Fruit fly (Drosophila melanogaster) whole organism, pupa: Measurements from ENCODE around the gene CG5342.

Experiments
- CG10348 ChIP-seq: fragments of 200-800 bp; sonication (Bioruptor generic); IDR thresholded peaks from 2 replicates; pipeline ENCODE4 v1.3.6; 2022; ENCODE audit warnings: missing biosample characterization, missing genetic modification characterization
- CG13204 ChIP-seq: fragments of 200-800 bp; sonication (Bioruptor generic); optimal IDR thresholded peaks from 2 replicates; lab custom pipeline; 2018; ENCODE audit warnings: missing biosample characterization, mild to moderate bottlenecking, missing genetic modification characterization, moderate library complexity
- CG14655 ChIP-seq: fragments of 200-800 bp; sonication (Bioruptor generic); optimal IDR thresholded peaks from 3 replicates; lab custom pipeline; 2017; ENCODE audit warnings: mild to moderate bottlenecking, missing biosample characterization, missing genetic modification reagents, missing genetic modification characterization
- CG17806 ChIP-seq: fragments of 200-800 bp; sonication (Bioruptor generic); optimal IDR thresholded peaks from 2 replicates; lab custom pipeline; 2018; ENCODE audit warnings: missing biosample characterization, mild to moderate bottlenecking, missing genetic modification characterization, moderate library complexity
- CG32121 ChIP-seq: fragments of 200-800 bp; sonication (Bioruptor generic); IDR thresholded peaks from 2 replicates; pipeline ENCODE4 v1.3.6; 2022; ENCODE audit warnings: missing biosample characterization, missing genetic modification characterization
- CG34367 ChIP-seq: fragments of 200-800 bp; sonication (Bioruptor generic); optimal IDR thresholded peaks from 2 replicates; lab custom pipeline; 2018; ENCODE audit warnings: missing biosample characterization, mild to moderate bottlenecking, missing genetic modification characterization
- CG8159 ChIP-seq: fragments of 200-800 bp; sonication (Bioruptor generic); optimal IDR thresholded peaks from 3 replicates; lab custom pipeline; 2018; ENCODE audit warnings: missing biosample characterization, mild to moderate bottlenecking, missing genetic modification characterization, moderate library complexity
- CG8301 ChIP-seq: fragments of 200-800 bp; sonication (Bioruptor generic); optimal IDR thresholded peaks from 2 replicates; lab custom pipeline; 2018; ENCODE audit warnings: missing biosample characterization, mild to moderate bottlenecking, missing genetic modification characterization
- D1 ChIP-seq: fragments of 200-800 bp; sonication (Bioruptor generic); optimal IDR thresholded peaks from 2 replicates; lab custom pipeline; 2018; ENCODE audit warnings: missing biosample characterization, mild to moderate bottlenecking, missing genetic modification characterization, moderate library complexity
- EcR ChIP-seq: fragments of 200-800 bp; sonication (Bioruptor generic); optimal IDR thresholded peaks from 3 replicates; lab custom pipeline; 2019; ENCODE audit warnings: missing biosample characterization, missing genetic modification characterization, mild to moderate bottlenecking, moderate library complexity, missing genetic modification reagents
- Pif1B ChIP-seq: fragments of 200-800 bp; sonication (Bioruptor generic); optimal IDR thresholded peaks from 3 replicates; lab custom pipeline; 2016; ENCODE audit warnings: missing biosample characterization, missing genetic modification characterization
- fd96Ca ChIP-seq: fragments of 200-800 bp; sonication (Bioruptor generic); IDR thresholded peaks from 3 replicates; pipeline ENCODE4 v1.3.6; 2022; ENCODE audit warnings: missing biosample characterization, missing genetic modification characterization

DNA sequence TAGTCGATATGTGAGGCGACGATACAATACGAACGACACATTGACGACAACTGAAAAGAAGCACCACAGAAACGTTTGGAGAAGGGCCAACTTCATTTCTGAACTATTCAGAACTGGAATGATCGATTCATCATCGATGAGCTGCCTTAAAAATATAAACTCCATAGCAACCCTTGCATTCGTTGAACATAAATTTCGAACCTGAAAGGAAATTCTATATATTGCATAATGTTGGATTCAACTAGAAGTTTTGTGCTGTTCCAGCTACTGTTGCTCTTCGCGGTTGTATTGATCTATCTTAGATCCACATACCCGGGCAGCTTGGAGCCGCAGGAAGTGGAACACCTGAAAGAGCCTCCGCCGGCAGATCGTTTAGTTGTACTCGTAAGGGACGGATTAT, at the start of gene CG5342, which contains the start of gene CG6790:
- TF ChIP-seq CG13204 (GFP tag; lab: Kevin White, UChicago): no peak
- no peak for TF ChIP-seq CG34367 (tag; lab: Kevin White, UChicago)
- no peak for TF ChIP-seq CG10348 (GFP tag; lab: Robert Waterston, UW)
- no peak for TF ChIP-seq Pif1B (GFP tag; lab: Kevin White, UChicago)
- no peak for TF ChIP-seq CG8159 (tag; lab: Kevin White, UChicago)
- TF ChIP-seq CG14655: no peak
- TF ChIP-seq CG8301: no peak
- no peak for TF ChIP-seq EcR
- no peak for TF ChIP-seq D1 (tag; lab: Kevin White, UChicago)
- TF ChIP-seq fd96Ca (GFP tag; lab: Robert Waterston, UW): no peak
- TF ChIP-seq CG32121 (GFP tag; lab: Robert Waterston, UW): no peak
- TF ChIP-seq CG17806 (tag; lab: Kevin White, UChicago): no peak
